Worm (Caenorhabditis elegans): Measurements from ENCODE around the gene oac-57.

DNA sequence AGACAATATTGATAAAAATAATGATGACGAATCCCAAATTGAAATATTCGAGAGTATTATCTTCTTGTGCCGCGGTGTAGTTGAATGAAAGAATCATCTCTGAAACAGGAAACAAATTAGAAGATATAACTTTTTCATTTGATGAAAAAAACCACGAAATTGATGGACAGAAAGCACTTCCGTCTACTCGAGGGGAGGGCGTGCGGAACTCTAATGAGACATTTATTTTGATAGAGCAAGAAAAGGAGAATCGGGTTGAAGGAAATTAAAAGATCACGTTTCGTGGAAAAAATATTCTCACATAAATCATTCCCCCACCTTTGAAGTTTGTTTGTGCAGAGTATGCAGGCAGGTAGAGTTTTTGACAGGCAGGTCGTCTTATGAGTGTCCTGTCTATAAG, 46.3 kb downstream of the oac-57 start, which contains the start of gene sre-14:
- no peak for TF ChIP-seq flt-1 (GFP tag; IDR thresholded peaks at IDR 0.05)
- no peak for TF ChIP-seq cog-1 (tag; optimal IDR thresholded peaks at IDR 0.05)
- no peak for TF ChIP-seq ztf-23 (GFP tag; IDR thresholded peaks at IDR 0.05)
- TF ChIP-seq klf-2 (GFP tag; conservative IDR thresholded peaks at IDR 0.05) = no peak
- TF ChIP-seq T22C8.4 (GFP tag; IDR thresholded peaks at IDR 0.05) = no peak

Measured in whole organism, midembryonic.